Fruit fly (Drosophila melanogaster) whole organism, wandering third instar larva: ENCODE results near the gene CG42709.

Experiments used
- Abd-B ChIP-seq: fragments of >200 bp; optimal IDR thresholded peaks from 2 replicates; lab custom pipeline; 2017; ENCODE audit warnings: missing biosample characterization, missing genetic modification characterization
- CG32264 ChIP-seq: fragments of 200-800 bp; sonication (Bioruptor generic); optimal IDR thresholded peaks from 2 replicates; lab custom pipeline; 2016; ENCODE audit warnings: missing biosample characterization, missing genetic modification characterization
- CG9705 ChIP-seq: fragments of 200-800 bp; sonication (Bioruptor generic); optimal IDR thresholded peaks from 2 replicates; lab custom pipeline; 2018; ENCODE audit warnings: missing biosample characterization, mild to moderate bottlenecking, missing genetic modification characterization
- CrebA ChIP-seq: fragments of 200-800 bp; sonication (Bioruptor generic); optimal IDR thresholded peaks from 2 replicates; lab custom pipeline; 2016; ENCODE audit warnings: missing biosample characterization, mild to moderate bottlenecking, missing genetic modification characterization, borderline replicate concordance
- Dfd ChIP-seq: fragments of >200 bp; optimal IDR thresholded peaks from 2 replicates; lab custom pipeline; 2017; ENCODE audit warnings: missing biosample characterization, missing genetic modification characterization
- Dif ChIP-seq: fragments of 200-275, 200-300 bp; sonication (Bioruptor generic); optimal IDR thresholded peaks from 2 replicates; lab custom pipeline; 2018; ENCODE audit warnings: missing biosample characterization, missing genetic modification characterization; ENCODE audit not compliant: partially characterized antibody
- GATAd ChIP-seq: sonication (Bioruptor generic); optimal IDR thresholded peaks from 2 replicates; lab custom pipeline; 2016; ENCODE audit warnings: missing biosample characterization, missing genetic modification characterization
- HLH106 ChIP-seq: fragments of 200-800 bp; optimal IDR thresholded peaks from 3 replicates; lab custom pipeline; 2019; ENCODE audit warnings: missing biosample characterization, mild to moderate bottlenecking, missing genetic modification characterization, moderate library complexity
- Hnf4 ChIP-seq: fragments of 200-800 bp; sonication (Bioruptor generic); optimal IDR thresholded peaks from 2 replicates; lab custom pipeline; 2016; ENCODE audit warnings: missing biosample characterization, mild to moderate bottlenecking, missing genetic modification characterization
- Hr78 ChIP-seq: fragments of >200 bp; optimal IDR thresholded peaks from 2 replicates; lab custom pipeline; 2017; ENCODE audit warnings: missing biosample characterization, missing genetic modification characterization
- Hr83 ChIP-seq: fragments of 200-300 bp; sonication (Bioruptor generic); optimal IDR thresholded peaks from 2 replicates; lab custom pipeline; 2016; ENCODE audit warnings: missing biosample characterization, mild to moderate bottlenecking, missing genetic modification characterization, moderate library complexity; ENCODE audit not compliant: poor library complexity, severe bottlenecking
- Jra ChIP-seq: sonication (Bioruptor generic); optimal IDR thresholded peaks from 2 replicates; lab custom pipeline; 2016; ENCODE audit warnings: missing biosample characterization, missing genetic modification characterization
- Mio ChIP-seq: sonication (Bioruptor generic); optimal IDR thresholded peaks from 2 replicates; lab custom pipeline; 2016; ENCODE audit warnings: missing biosample characterization, missing genetic modification characterization
- Myc ChIP-seq: fragments of >200 bp; optimal IDR thresholded peaks from 2 replicates; lab custom pipeline; 2017
- N ChIP-seq: fragments of >200 bp; optimal IDR thresholded peaks from 2 replicates; lab custom pipeline; 2018; ENCODE audit warnings: missing biosample characterization, missing external identifiers, missing genetic modification characterization
- OdsH ChIP-seq: fragments of 200-800 bp; sonication (Bioruptor generic); optimal IDR thresholded peaks from 2 replicates; lab custom pipeline; 2016; ENCODE audit warnings: missing biosample characterization, mild to moderate bottlenecking, missing genetic modification characterization
- Rel ChIP-seq, 2 experiments: fragments of 200-800 bp; sonication (Bioruptor generic) in 1 of 2; optimal IDR thresholded peaks; 2 replicates in 1 of 2; 3 replicates in 1 of 2; lab custom pipeline; 2016 to 2019; ENCODE audit warnings: mild to moderate bottlenecking in 2 of 2, missing biosample characterization in 2 of 2, missing genetic modification characterization in 2 of 2, moderate library complexity in 1 of 2
- Sp1 ChIP-seq: fragments of 200-800 bp; sonication (Bioruptor generic); optimal IDR thresholded peaks from 3 replicates; lab custom pipeline; 2019; ENCODE audit warnings: missing biosample characterization, mild to moderate bottlenecking, missing genetic modification characterization, moderate library complexity
- Vsx2 ChIP-seq: fragments of 200-300, 225-300 bp; sonication (Bioruptor generic); optimal IDR thresholded peaks from 2 replicates; lab custom pipeline; 2018; ENCODE audit warnings: missing biosample characterization, missing genetic modification characterization; ENCODE audit not compliant: partially characterized antibody
- br ChIP-seq: fragments of 200-800 bp; sonication (Bioruptor generic); optimal IDR thresholded peaks from 2 replicates; lab custom pipeline; 2016; ENCODE audit warnings: missing biosample characterization, missing genetic modification characterization
- brk ChIP-seq: fragments of 200-800 bp; sonication (Bioruptor generic); optimal IDR thresholded peaks from 2 replicates; lab custom pipeline; 2016; ENCODE audit warnings: missing biosample characterization, mild to moderate bottlenecking, missing genetic modification characterization
- dl ChIP-seq, 2 experiments: fragments of 175-275, 200-275 bp in 1 of 2; fragments of 200-275 bp in 1 of 2; sonication (Bioruptor generic); optimal IDR thresholded peaks; lab custom pipeline; 2018; ENCODE audit warnings: mild to moderate bottlenecking in 2 of 2, missing biosample characterization in 2 of 2, missing genetic modification characterization in 2 of 2, moderate library complexity in 2 of 2; ENCODE audit not compliant: partially characterized antibody in 2 of 2, insufficient read depth in 1 of 2
- dmrt93B ChIP-seq: fragments of 200-800 bp; sonication (Bioruptor generic); optimal IDR thresholded peaks from 2 replicates; lab custom pipeline; 2018; ENCODE audit warnings: missing biosample characterization, mild to moderate bottlenecking, missing genetic modification characterization
- dsf ChIP-seq: sonication (Bioruptor generic); optimal IDR thresholded peaks from 2 replicates; lab custom pipeline; 2016; ENCODE audit warnings: missing biosample characterization, missing genetic modification characterization, borderline replicate concordance
- ey ChIP-seq: fragments of 200-800 bp; sonication (Bioruptor generic); optimal IDR thresholded peaks from 2 replicates; lab custom pipeline; 2016; ENCODE audit warnings: missing biosample characterization, missing genetic modification characterization
- foxo ChIP-seq, 2 experiments: fragments of 200-800 bp; sonication (Bioruptor generic); optimal IDR thresholded peaks; 2 replicates in 1 of 2; 3 replicates in 1 of 2; lab custom pipeline; 2016 to 2017; ENCODE audit warnings: missing biosample characterization in 2 of 2, missing genetic modification characterization in 2 of 2
- fru ChIP-seq: fragments of 200-800 bp; sonication (Bioruptor generic); optimal IDR thresholded peaks from 3 replicates; lab custom pipeline; 2016; ENCODE audit warnings: missing biosample characterization, mild to moderate bottlenecking, missing genetic modification characterization
- h ChIP-seq: fragments of 200-800 bp; sonication (Bioruptor generic); optimal IDR thresholded peaks from 3 replicates; lab custom pipeline; 2016; ENCODE audit warnings: missing biosample characterization, mild to moderate bottlenecking, missing genetic modification characterization
- lola ChIP-seq: fragments of >200 bp; optimal IDR thresholded peaks from 2 replicates; lab custom pipeline; 2017; ENCODE audit warnings: missing biosample characterization, missing genetic modification characterization
- psq ChIP-seq: fragments of 200-800 bp; sonication (Bioruptor generic); optimal IDR thresholded peaks from 3 replicates; lab custom pipeline; 2017; ENCODE audit warnings: missing biosample characterization, mild to moderate bottlenecking, missing genetic modification characterization, moderate library complexity
- rgr ChIP-seq: fragments of 200-800 bp; sonication (Bioruptor generic); optimal IDR thresholded peaks from 3 replicates; lab custom pipeline; 2016; ENCODE audit warnings: missing biosample characterization, mild to moderate bottlenecking, missing genetic modification characterization
- sage ChIP-seq: fragments of 200-800 bp; sonication (Bioruptor generic); optimal IDR thresholded peaks from 2 replicates; lab custom pipeline; 2016; ENCODE audit warnings: missing biosample characterization, mild to moderate bottlenecking, missing genetic modification characterization
- sv ChIP-seq: fragments of 200-800 bp; sonication (Bioruptor generic); optimal IDR thresholded peaks from 3 replicates; lab custom pipeline; 2016; ENCODE audit warnings: missing biosample characterization, missing genetic modification characterization
- tai ChIP-seq: sonication (Bioruptor generic); optimal IDR thresholded peaks from 2 replicates; lab custom pipeline; 2016; ENCODE audit warnings: missing biosample characterization, missing genetic modification characterization
- usp ChIP-seq: fragments of >200 bp; optimal IDR thresholded peaks from 2 replicates; lab custom pipeline; 2017; ENCODE audit warnings: missing biosample characterization, missing genetic modification characterization
- woc ChIP-seq: sonication (Bioruptor generic); optimal IDR thresholded peaks from 2 replicates; lab custom pipeline; 2016; ENCODE audit warnings: missing biosample characterization, mild to moderate bottlenecking, missing genetic modification characterization

Gene CG42709

dm6 chr3L:12803159-12804034 is 13.4 kb downstream of the CG42709 start:
- TF ChIP-seq dmrt93B (GFP tag; lab: Kevin White, UChicago): no peak
- TF ChIP-seq fru (GFP tag; lab: Kevin White, UChicago): peak; percentile 55
- TF ChIP-seq N (GFP tag; lab: Kevin White, UChicago): no peak
- TF ChIP-seq brk (GFP tag; lab: Kevin White, UChicago): no peak
- TF ChIP-seq Sp1 (GFP tag; lab: Kevin White, UChicago): peak; percentile 13
- no peak for TF ChIP-seq lola
- no peak for TF ChIP-seq Vsx2 (GFP tag; lab: Kevin White, UChicago)
- no peak for TF ChIP-seq Hr78 (GFP tag; lab: Kevin White, UChicago)
- TF ChIP-seq ey (GFP tag; lab: Kevin White, UChicago): peak; percentile 26
- no peak for TF ChIP-seq CG32264
- no peak for TF ChIP-seq OdsH (GFP tag; lab: Kevin White, UChicago)
- no peak for TF ChIP-seq Jra (GFP tag; lab: Kevin White, UChicago)
- no peak for TF ChIP-seq psq (GFP tag; lab: Kevin White, UChicago)
- no peak for TF ChIP-seq Hr83 (GFP tag; lab: Kevin White, UChicago)
- no peak for TF ChIP-seq Hnf4 (GFP tag; lab: Kevin White, UChicago)
- TF ChIP-seq Myc (lab: Kevin White, UChicago): no peak
- TF ChIP-seq sv (GFP tag; lab: Kevin White, UChicago): peak; percentile 79
- no peak for TF ChIP-seq dsf
- no peak for TF ChIP-seq GATAd (GFP tag; lab: Kevin White, UChicago)
- no peak for TF ChIP-seq sage
- TF ChIP-seq tai: no peak
- no peak for TF ChIP-seq usp (GFP tag; lab: Kevin White, UChicago)
- TF ChIP-seq rgr (GFP tag; lab: Kevin White, UChicago): peak; percentile 43
- TF ChIP-seq CrebA (GFP tag; lab: Kevin White, UChicago): no peak
- peak in 1 of 2 experiments; percentile 28 for TF ChIP-seq foxo (GFP tag; optimal IDR thresholded peaks at IDR 0.05; lab: Kevin White, UChicago)
- no peak for TF ChIP-seq h
- peak; percentile 25 for TF ChIP-seq HLH106 (tag; lab: Kevin White, UChicago)

- TF ChIP-seq lola (peak; percentile 84), Dif (GFP tag; lab: Kevin White, UChicago) (peak; percentile 94), OdsH (GFP tag; lab: Kevin White, UChicago) (peak; percentile 15), tai (no peak), h (no peak), psq (GFP tag; lab: Kevin White, UChicago) (peak; percentile 80), Hr83 (GFP tag; lab: Kevin White, UChicago) (peak; percentile 5), dl (GFP tag; optimal IDR thresholded peaks at IDR 0.05; lab: Kevin White, UChicago; ENCODE audit: insufficient read depth in 1 of 2, partially characterized antibody in 2 of 2) (peak; percentile 65 to 89)
Measured at dm6 chr3L:12804035-12804729, 14.2 kb downstream of the CG42709 start.

dm6 chr3L:12804730-12805170 is 14.8 kb downstream of the CG42709 start, which contains the start of gene Atg1:
Gene Atg1, minus strand, starts transcription at chr3L:12805116.
- TF ChIP-seq CG32264 (no peak), Sp1 (GFP tag; lab: Kevin White, UChicago) (peak; percentile 14), Hr78 (GFP tag; lab: Kevin White, UChicago) (no peak), GATAd (GFP tag; lab: Kevin White, UChicago) (no peak), ey (GFP tag; lab: Kevin White, UChicago) (no peak), Hr83 (GFP tag; lab: Kevin White, UChicago) (peak; percentile 31), Jra (GFP tag; lab: Kevin White, UChicago) (no peak), CrebA (GFP tag; lab: Kevin White, UChicago) (no peak), Vsx2 (GFP tag; lab: Kevin White, UChicago) (no peak), dsf (no peak), fru (GFP tag; lab: Kevin White, UChicago) (no peak), Abd-B (GFP tag; lab: Kevin White, UChicago) (no peak), foxo (GFP tag; optimal IDR thresholded peaks at IDR 0.05; lab: Kevin White, UChicago) (no peak), OdsH (GFP tag; lab: Kevin White, UChicago) (no peak), sage (no peak), dmrt93B (GFP tag; lab: Kevin White, UChicago) (no peak), woc (no peak), usp (GFP tag; lab: Kevin White, UChicago) (no peak), lola (no peak), Rel (GFP tag; optimal IDR thresholded peaks at IDR 0.05; lab: Kevin White, UChicago) (no peak), Rel (tag; optimal IDR thresholded peaks at IDR 0.05; lab: Kevin White, UChicago) (peak; percentile 50), h (no peak), Myc (lab: Kevin White, UChicago) (no peak), rgr (GFP tag; lab: Kevin White, UChicago) (peak; percentile 31), CG9705 (no peak), Dfd (GFP tag; lab: Kevin White, UChicago) (no peak), dl (GFP tag; optimal IDR thresholded peaks at IDR 0.05; lab: Kevin White, UChicago; ENCODE audit: insufficient read depth in 1 of 2, partially characterized antibody in 2 of 2) (no peak), HLH106 (tag; lab: Kevin White, UChicago) (peak; percentile 1), tai (no peak), Hnf4 (GFP tag; lab: Kevin White, UChicago) (no peak), Dif (GFP tag; lab: Kevin White, UChicago) (peak; percentile 49), psq (GFP tag; lab: Kevin White, UChicago) (peak; percentile 69), brk (GFP tag; lab: Kevin White, UChicago) (no peak), sv (GFP tag; lab: Kevin White, UChicago) (no peak), Mio (no peak), br (GFP tag; lab: Kevin White, UChicago) (no peak)
